Worm (Caenorhabditis elegans) whole organism, late embryonic: ENCODE data around the gene casy-1.
A peak's percentile ranks its signal among the peaks of the same experiment; 100 is the strongest.

Experiments used
- C08G9.2 ChIP-seq: sonication (generic microtip); optimal IDR thresholded peaks from 2 replicates; lab custom pipeline; 2016; ENCODE audit warnings: mild to moderate bottlenecking, missing genetic modification characterization, moderate library complexity, missing compliant biosample characterization
- F13H6.1 ChIP-seq: sonication (generic microtip); optimal IDR thresholded peaks from 2 replicates; lab custom pipeline; 2016; ENCODE audit warnings: missing genetic modification characterization, missing compliant biosample characterization
- K02D7.2 ChIP-seq: sonication (generic microtip); optimal IDR thresholded peaks from 2 replicates; lab custom pipeline; 2017; ENCODE audit warnings: mild to moderate bottlenecking, missing genetic modification characterization, missing compliant biosample characterization
- Y22D7AL.16 ChIP-seq: sonication (generic microtip); optimal IDR thresholded peaks from 2 replicates; lab custom pipeline; 2016; ENCODE audit warnings: missing genetic modification characterization, missing compliant biosample characterization
- ahr-1 ChIP-seq: sonication (generic microtip); optimal IDR thresholded peaks from 2 replicates; lab custom pipeline; 2016; ENCODE audit warnings: missing genetic modification characterization, missing compliant biosample characterization
- ama-1 ChIP-seq: fragments of 150-350 bp; optimal IDR thresholded peaks from 2 replicates; lab custom pipeline; 2014
- ceh-14 ChIP-seq: sonication (generic microtip); optimal IDR thresholded peaks from 2 replicates; lab custom pipeline; 2016; ENCODE audit warnings: missing genotype, missing genetic modification characterization, missing compliant biosample characterization
- ceh-18 ChIP-seq: sonication (generic microtip); optimal IDR thresholded peaks from 2 replicates; lab custom pipeline; 2016; ENCODE audit warnings: missing genetic modification characterization, missing compliant biosample characterization
- ceh-19 ChIP-seq: fragments of 200-800 bp; sonication (Bioruptor generic); optimal IDR thresholded peaks from 2 replicates; lab custom pipeline; 2018; ENCODE audit warnings: mild to moderate bottlenecking, missing genetic modification characterization, missing compliant biosample characterization
- ceh-30 ChIP-seq: fragments of 150-350 bp; optimal IDR thresholded peaks from 2 replicates; lab custom pipeline; 2014; ENCODE audit warnings: missing biosample characterization, missing genetic modification characterization
- ceh-31 ChIP-seq: sonication (generic microtip); optimal IDR thresholded peaks from 2 replicates; lab custom pipeline; 2016; ENCODE audit warnings: missing genetic modification characterization, missing compliant biosample characterization
- ceh-45 ChIP-seq: fragments of 200-800 bp; sonication (Bioruptor generic); IDR thresholded peaks from 2 replicates; pipeline ENCODE4 v1.3.6; 2022; ENCODE audit warnings: missing genetic modification reagents, missing genetic modification characterization, missing compliant biosample characterization
- che-1 ChIP-seq: sonication (generic microtip); optimal IDR thresholded peaks from 2 replicates; lab custom pipeline; 2016; ENCODE audit warnings: mild to moderate bottlenecking, missing genetic modification characterization, missing compliant biosample characterization
- dve-1 ChIP-seq: sonication (generic microtip); optimal IDR thresholded peaks from 2 replicates; lab custom pipeline; 2017; ENCODE audit warnings: antibody characterized with exemption, mild to moderate bottlenecking, missing genetic modification characterization, missing compliant biosample characterization
- elt-4 ChIP-seq: sonication (generic microtip); optimal IDR thresholded peaks from 2 replicates; lab custom pipeline; 2016; ENCODE audit warnings: missing genetic modification characterization, missing compliant biosample characterization
- ets-4 ChIP-seq: sonication (generic microtip); optimal IDR thresholded peaks from 2 replicates; lab custom pipeline; 2016; ENCODE audit warnings: missing genetic modification characterization, missing compliant biosample characterization
- fax-1 ChIP-seq: sonication (generic microtip); optimal IDR thresholded peaks from 2 replicates; lab custom pipeline; 2016; ENCODE audit warnings: missing genotype, missing genetic modification characterization, missing compliant biosample characterization
- hlh-13 ChIP-seq: fragments of 200-800 bp; sonication (Bioruptor generic); optimal IDR thresholded peaks from 2 replicates; lab custom pipeline; 2018; ENCODE audit warnings: mild to moderate bottlenecking, missing genetic modification characterization, missing compliant biosample characterization
- hlh-15 ChIP-seq: sonication (generic microtip); optimal IDR thresholded peaks from 2 replicates; lab custom pipeline; 2016; ENCODE audit warnings: missing genetic modification characterization, missing compliant biosample characterization
- hlh-6 ChIP-seq: sonication (generic microtip); optimal IDR thresholded peaks from 2 replicates; lab custom pipeline; 2016; ENCODE audit warnings: missing genotype, missing genetic modification characterization, missing compliant biosample characterization
- hlh-8 ChIP-seq: sonication (generic microtip); optimal IDR thresholded peaks from 2 replicates; lab custom pipeline; 2016; ENCODE audit warnings: missing genotype, missing genetic modification characterization, missing compliant biosample characterization
- madf-2 ChIP-seq: sonication (generic microtip); optimal IDR thresholded peaks from 2 replicates; lab custom pipeline; 2017; ENCODE audit warnings: missing genetic modification characterization, missing compliant biosample characterization
- mec-3 ChIP-seq: sonication (generic microtip); optimal IDR thresholded peaks from 2 replicates; lab custom pipeline; 2016; ENCODE audit warnings: borderline replicate concordance, missing genetic modification characterization, missing compliant biosample characterization
- nfya-1 ChIP-seq: sonication (generic microtip); optimal IDR thresholded peaks from 2 replicates; lab custom pipeline; 2017; ENCODE audit warnings: missing genetic modification characterization, mild to moderate bottlenecking, missing compliant biosample characterization, antibody characterized with exemption, moderate library complexity
- npax-4 ChIP-seq: sonication (generic microtip); optimal IDR thresholded peaks from 2 replicates; lab custom pipeline; 2016; ENCODE audit warnings: missing genetic modification characterization, missing compliant biosample characterization
- pag-3 ChIP-seq: sonication (generic microtip); optimal IDR thresholded peaks from 2 replicates; lab custom pipeline; 2016; ENCODE audit warnings: missing compliant biosample characterization, missing genetic modification characterization, borderline replicate concordance
- pat-9 ChIP-seq: fragments of 200-800 bp; sonication (Bioruptor generic); optimal IDR thresholded peaks from 2 replicates; lab custom pipeline; 2018; ENCODE audit warnings: mild to moderate bottlenecking, missing genetic modification characterization, moderate library complexity, missing compliant biosample characterization
- pha-4 ChIP-seq: fragments of 150-350 bp; optimal IDR thresholded peaks from 2 replicates; lab custom pipeline; 2018; ENCODE audit warnings: missing biosample characterization, missing genetic modification reagents, missing genetic modification characterization
- pros-1 ChIP-seq: fragments of 150-350 bp; optimal IDR thresholded peaks from 2 replicates; lab custom pipeline; 2014; ENCODE audit warnings: missing biosample characterization, missing genetic modification reagents, missing genetic modification characterization
- ref-2 ChIP-seq: sonication (generic microtip); optimal IDR thresholded peaks from 2 replicates; lab custom pipeline; 2016; ENCODE audit warnings: missing genetic modification characterization, missing compliant biosample characterization
- rnt-1 ChIP-seq: sonication (generic microtip); optimal IDR thresholded peaks from 2 replicates; lab custom pipeline; 2016; ENCODE audit warnings: missing genetic modification characterization, missing compliant biosample characterization
- sox-2 ChIP-seq: fragments of 200-800 bp; sonication (Bioruptor generic); IDR thresholded peaks from 2 replicates; pipeline ENCODE4 v1.3.6; 2022; ENCODE audit warnings: missing genetic modification reagents, missing genetic modification characterization, missing compliant biosample characterization
- sox-4 ChIP-seq: sonication (generic microtip); optimal IDR thresholded peaks from 2 replicates; lab custom pipeline; 2017; ENCODE audit warnings: mild to moderate bottlenecking, missing genetic modification characterization, inconsistent platforms, missing compliant biosample characterization
- syd-9 ChIP-seq: sonication (generic microtip); optimal IDR thresholded peaks from 2 replicates; lab custom pipeline; 2016; ENCODE audit warnings: mild to moderate bottlenecking, missing genetic modification characterization, moderate library complexity, missing compliant biosample characterization
- tbx-2 ChIP-seq: sonication (generic microtip); optimal IDR thresholded peaks from 2 replicates; lab custom pipeline; 2016; ENCODE audit warnings: missing genetic modification characterization, missing compliant biosample characterization
- tbx-7 ChIP-seq: sonication (generic microtip); optimal IDR thresholded peaks from 2 replicates; lab custom pipeline; 2016; ENCODE audit warnings: missing genotype, missing genetic modification characterization, missing compliant biosample characterization
- ttx-3 ChIP-seq: sonication (generic microtip); optimal IDR thresholded peaks from 2 replicates; lab custom pipeline; 2016; ENCODE audit warnings: missing genetic modification reagents, missing genetic modification characterization, missing compliant biosample characterization
- unc-3 ChIP-seq, 2 experiments: fragments of 200-800 bp in 1 of 2; sonication (Bioruptor generic) in 1 of 2; sonication (generic microtip) in 1 of 2; conservative IDR thresholded peaks in 1 of 2; optimal IDR thresholded peaks in 1 of 2; 2 replicates each; pipeline versions ENCODE4 v1.3.6 to Lab custom; 2016 to 2022; ENCODE audit warnings: missing compliant biosample characterization in 2 of 2, missing genetic modification characterization in 2 of 2, missing genetic modification reagents in 1 of 2
- unc-42 ChIP-seq: sonication (generic microtip); optimal IDR thresholded peaks from 2 replicates; lab custom pipeline; 2016; ENCODE audit warnings: missing genotype, missing genetic modification characterization, missing compliant biosample characterization
- unc-55 ChIP-seq: sonication (generic microtip); optimal IDR thresholded peaks from 2 replicates; lab custom pipeline; 2017; ENCODE audit warnings: missing biosample characterization, missing genetic modification reagents, missing genetic modification characterization
- unc-86 ChIP-seq: sonication (generic microtip); optimal IDR thresholded peaks from 2 replicates; lab custom pipeline; 2016; ENCODE audit warnings: missing genetic modification characterization, missing compliant biosample characterization
- ztf-16 ChIP-seq: sonication (generic microtip); optimal IDR thresholded peaks from 2 replicates; lab custom pipeline; 2017; ENCODE audit warnings: missing genetic modification characterization, missing compliant biosample characterization

casy-1 gene

DNA sequence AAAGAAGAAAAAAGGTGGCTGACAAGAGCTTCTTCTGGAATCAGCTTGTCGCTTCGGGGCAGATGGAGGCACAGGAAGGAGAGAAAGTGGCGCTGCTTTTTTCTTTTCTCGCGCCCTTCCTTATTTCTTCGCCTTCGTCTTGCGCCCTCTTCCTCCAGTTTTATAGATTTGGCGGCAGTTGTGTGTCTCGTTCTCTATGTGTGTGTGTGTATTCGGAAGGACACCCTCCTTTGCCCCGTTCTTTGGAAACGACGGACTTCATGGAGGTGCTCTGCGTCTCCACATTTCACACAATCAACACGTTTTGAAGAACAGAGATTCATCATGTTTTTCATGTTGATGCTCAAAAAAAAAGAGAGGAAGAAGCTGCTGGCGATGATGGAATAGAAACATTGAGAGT lies 7.8 kb downstream of the casy-1 start:
- TF ChIP-seq ceh-19: peak; percentile 50
- no peak for TF ChIP-seq nfya-1
- TF ChIP-seq tbx-2: no peak
- TF ChIP-seq fax-1 (tag; lab: Kevin White, UChicago): no peak

DNA sequence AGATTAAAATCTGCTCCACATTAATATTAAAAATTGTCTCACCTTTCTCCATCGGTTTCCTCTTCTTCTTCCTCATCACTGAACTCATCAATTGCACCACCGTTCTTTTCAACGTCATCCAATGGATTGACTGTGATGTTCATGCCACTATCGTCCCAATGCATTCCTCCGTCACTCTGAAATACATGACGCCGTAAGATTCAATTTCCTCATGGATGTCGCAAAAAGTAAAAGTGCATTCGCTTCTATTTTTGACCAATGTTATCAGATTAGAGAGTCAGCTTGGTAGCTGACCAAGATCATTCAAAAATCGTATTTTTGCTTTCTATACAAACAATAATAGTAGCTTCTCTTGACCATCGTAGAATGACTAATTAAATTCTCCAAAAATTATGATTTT lies 10.0 kb downstream of the casy-1 start:
- TF ChIP-seq unc-86 (tag; lab: Kevin White, UChicago) (no peak), hlh-15 (no peak), hlh-8 (tag; lab: Kevin White, UChicago) (no peak), mec-3 (tag; lab: Kevin White, UChicago) (no peak), ahr-1 (tag; lab: Kevin White, UChicago) (no peak), C08G9.2 (tag; lab: Kevin White, UChicago) (no peak), ceh-18 (no peak), ets-4 (tag; lab: Kevin White, UChicago) (no peak), nfya-1 (no peak), npax-4 (no peak), unc-55 (GFP tag; lab: Kevin White, UChicago) (no peak), ceh-45 (GFP tag; lab: Robert Waterston, UW) (no peak), ceh-31 (no peak), hlh-13 (GFP tag; lab: Kevin White, UChicago) (no peak), hlh-6 (tag; lab: Kevin White, UChicago) (no peak), dve-1 (tag; lab: Kevin White, UChicago) (no peak), elt-4 (tag; lab: Kevin White, UChicago) (no peak), rnt-1 (tag; lab: Kevin White, UChicago) (no peak), F13H6.1 (tag; lab: Kevin White, UChicago) (no peak), Y22D7AL.16 (tag; lab: Kevin White, UChicago) (no peak)

ce11 chrII:5945818-5946217 lies 10.7 kb downstream of the casy-1 start:
- no peak for TF ChIP-seq sox-2 (GFP tag; lab: Robert Waterston, UW)
- TF ChIP-seq tbx-2: no peak
- no peak for TF ChIP-seq syd-9 (tag; lab: Kevin White, UChicago)
- TF ChIP-seq fax-1 (tag; lab: Kevin White, UChicago): no peak
- no peak for TF ChIP-seq ceh-31
- no peak for TF ChIP-seq ztf-16
- TF ChIP-seq npax-4: no peak
- no peak for TF ChIP-seq ama-1 (lab: Kevin White, UChicago)
- TF ChIP-seq ref-2 (tag; lab: Kevin White, UChicago): no peak

DNA sequence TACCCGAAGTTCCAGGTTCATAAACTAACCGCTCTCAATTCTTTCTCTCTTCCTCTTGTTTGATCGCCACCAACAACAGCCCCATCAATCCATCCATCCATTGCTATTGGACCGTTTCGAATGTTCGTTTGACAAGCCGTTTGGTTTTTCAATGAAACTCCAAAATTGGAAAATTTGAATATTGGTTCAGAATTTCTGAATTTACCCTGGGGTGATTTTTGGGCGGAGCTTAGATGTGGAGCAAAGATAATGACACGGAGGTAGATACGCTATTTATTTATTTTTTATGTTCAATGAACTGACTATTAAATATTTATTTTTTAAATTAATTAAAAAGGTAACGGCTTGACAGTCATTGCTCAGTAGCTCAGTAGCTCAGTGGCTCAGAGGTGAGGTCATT lies 12.2 kb downstream of the casy-1 start, which contains the start of gene B0034.2:
Gene B0034.2, minus strand, starts transcription at position 101 of the 400 bp plus-strand sequence.
- TF ChIP-seq ceh-14 (no peak), ttx-3 (tag; lab: Kevin White, UChicago) (no peak), sox-4 (tag; lab: Kevin White, UChicago) (no peak), ets-4 (tag; lab: Kevin White, UChicago) (no peak), pat-9 (tag; lab: Kevin White, UChicago) (no peak), madf-2 (tag; lab: Kevin White, UChicago) (no peak), ceh-30 (tag; lab: Kevin White, UChicago) (no peak), tbx-7 (tag; lab: Kevin White, UChicago) (no peak), K02D7.2 (no peak), pha-4 (no peak), che-1 (no peak), unc-3 (GFP tag; conservative IDR thresholded peaks at IDR 0.05; lab: Robert Waterston, UW) (no peak), unc-3 (tag; optimal IDR thresholded peaks at IDR 0.05; lab: Kevin White, UChicago) (no peak), pros-1 (tag; lab: Kevin White, UChicago) (no peak), ztf-16 (no peak), tbx-2 (no peak), pag-3 (tag; lab: Kevin White, UChicago) (no peak), unc-42 (tag; lab: Kevin White, UChicago) (no peak), hlh-13 (GFP tag; lab: Kevin White, UChicago) (no peak)
